Worm (Caenorhabditis elegans): Measurements from ENCODE around the gene fil-1.

ce11 chrV:14990843-14991242 lies 2.8 kb upstream of the fil-1 start, which contains the start of the genes cdt-2 and T01C3.2:
- TF ChIP-seq lin-35 (GFP tag; optimal IDR thresholded peaks at IDR 0.05): no peak
- TF ChIP-seq ztf-26 (tag; optimal IDR thresholded peaks at IDR 0.05): no peak
- no peak for TF ChIP-seq chd-7 (tag; optimal IDR thresholded peaks at IDR 0.05)
- no peak for TF ChIP-seq ceh-58 (GFP tag; IDR thresholded peaks at IDR 0.05)
- TF ChIP-seq hrde-1 (tag; optimal IDR thresholded peaks at IDR 0.05; ENCODE audit: borderline replicate concordance): no peak
- TF ChIP-seq let-526 (GFP tag; IDR thresholded peaks at IDR 0.05): no peak
- TF ChIP-seq madf-3 (GFP tag; IDR thresholded peaks at IDR 0.05): no peak
- TF ChIP-seq F37B4.10 (GFP tag; IDR thresholded peaks at IDR 0.05): no peak
- TF ChIP-seq lsy-27 (tag; optimal IDR thresholded peaks at IDR 0.05; ENCODE audit: borderline replicate concordance, insufficient read depth): no peak
- TF ChIP-seq Y95B8A.8 (GFP tag; IDR thresholded peaks at IDR 0.05): no peak
- no peak for TF ChIP-seq mes-4 (tag; optimal IDR thresholded peaks at IDR 0.05)

Measured in whole organism, young adult.